Worm (Caenorhabditis elegans): ENCODE data around the gene K04F1.8.

DNA sequence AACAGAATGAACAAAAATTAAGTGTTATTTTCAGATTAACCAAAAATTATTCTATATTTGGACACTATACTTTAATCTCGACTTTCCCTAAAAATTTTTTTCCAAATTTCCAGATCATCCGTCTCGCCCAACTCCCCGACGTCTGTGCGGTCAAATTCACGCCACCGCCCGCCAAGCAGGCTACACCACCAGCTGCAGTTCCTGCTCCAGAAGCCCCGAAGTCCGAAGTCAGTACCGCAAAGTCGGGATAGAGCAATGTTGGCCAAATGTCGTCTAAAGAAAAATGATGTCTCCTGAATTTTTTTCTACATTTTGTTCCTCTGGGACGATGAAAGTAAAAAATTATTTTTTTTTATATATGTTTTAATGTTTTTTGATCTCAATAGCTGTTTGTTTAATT is 24.2 kb upstream of the K04F1.8 start:
- no peak for TF ChIP-seq fkh-10 (GFP tag; optimal IDR thresholded peaks at IDR 0.05)
- no peak for TF ChIP-seq nhr-77 (tag; optimal IDR thresholded peaks at IDR 0.05)
- TF ChIP-seq pax-3 (tag; optimal IDR thresholded peaks at IDR 0.05): no peak
- TF ChIP-seq unc-86 (tag; optimal IDR thresholded peaks at IDR 0.05): no peak
- no peak for TF ChIP-seq irx-1 (tag; optimal IDR thresholded peaks at IDR 0.05)
- TF ChIP-seq sptf-1 (tag; optimal IDR thresholded peaks at IDR 0.05): no peak
- no peak for TF ChIP-seq tbx-2 (tag; optimal IDR thresholded peaks at IDR 0.05)
- TF ChIP-seq egl-27 (tag; optimal IDR thresholded peaks at IDR 0.05): no peak
- TF ChIP-seq nhr-28 (tag; optimal IDR thresholded peaks at IDR 0.05): no peak
- TF ChIP-seq nhr-76 (tag; optimal IDR thresholded peaks at IDR 0.05): no peak
- TF ChIP-seq ztf-4 (tag; optimal IDR thresholded peaks at IDR 0.05): no peak
- TF ChIP-seq aha-1 (tag; optimal IDR thresholded peaks at IDR 0.05): no peak
